Worm (Caenorhabditis elegans) whole organism, L3 larva: ENCODE measurements around the gene cutl-4.

Source experiments
- R02D3.7 ChIP-seq: fragments of 150-350 bp; optimal IDR thresholded peaks from 2 replicates; lab custom pipeline; 2014; ENCODE audit warnings: missing biosample characterization, missing genetic modification characterization
- ZK546.5 ChIP-seq: sonication (generic microtip); optimal IDR thresholded peaks from 2 replicates; lab custom pipeline; 2017; ENCODE audit warnings: missing biosample characterization, missing genetic modification characterization
- aly-2 ChIP-seq: fragments of 150-350 bp; optimal IDR thresholded peaks from 2 replicates; lab custom pipeline; 2014; ENCODE audit warnings: missing biosample characterization, missing genetic modification characterization
- ceh-16 ChIP-seq: sonication (generic microtip); optimal IDR thresholded peaks from 2 replicates; lab custom pipeline; 2017; ENCODE audit warnings: missing biosample characterization, missing genetic modification characterization
- ceh-28 ChIP-seq: fragments of 150-350 bp; optimal IDR thresholded peaks from 2 replicates; lab custom pipeline; 2014; ENCODE audit warnings: missing biosample characterization, missing genetic modification reagents, missing genetic modification characterization
- ceh-82 ChIP-seq: fragments of 150-350 bp; optimal IDR thresholded peaks from 2 replicates; lab custom pipeline; 2014; ENCODE audit warnings: missing biosample characterization, missing genetic modification characterization
- ceh-9 ChIP-seq: sonication (generic microtip); optimal IDR thresholded peaks from 2 replicates; lab custom pipeline; 2018; ENCODE audit warnings: missing biosample characterization, missing genetic modification characterization
- daf-12 ChIP-seq: fragments of 150-350 bp; optimal IDR thresholded peaks from 2 replicates; lab custom pipeline; 2014; ENCODE audit warnings: missing biosample characterization, missing genetic modification reagents, missing genetic modification characterization
- egl-27 ChIP-seq: sonication (generic microtip); optimal IDR thresholded peaks from 4 replicates; lab custom pipeline; 2017; ENCODE audit warnings: missing biosample characterization, missing genetic modification reagents, missing genetic modification characterization
- egl-5 ChIP-seq: fragments of 150-350 bp; optimal IDR thresholded peaks from 2 replicates; lab custom pipeline; 2017; ENCODE audit warnings: missing biosample characterization, missing genetic modification reagents, missing genetic modification characterization, inconsistent platforms
- elt-1 ChIP-seq: fragments of 150-350 bp; optimal IDR thresholded peaks from 2 replicates; lab custom pipeline; 2014; ENCODE audit warnings: missing biosample characterization, missing genetic modification characterization
- elt-2 ChIP-seq: sonication (generic microtip); optimal IDR thresholded peaks from 2 replicates; lab custom pipeline; 2016; ENCODE audit warnings: missing genetic modification reagents, mild to moderate bottlenecking, missing genetic modification characterization, missing compliant biosample characterization
- elt-3 ChIP-seq, 3 experiments: fragments of 150-350 bp in 1 of 3; sonication (generic microtip) in 2 of 3; optimal IDR thresholded peaks; 2 replicates in 2 of 3; 4 replicates in 1 of 3; lab custom pipeline; 2014 to 2017; ENCODE audit warnings: missing biosample characterization in 3 of 3, missing genetic modification characterization in 3 of 3
- fkh-10 ChIP-seq: sonication (generic microtip); optimal IDR thresholded peaks from 2 replicates; lab custom pipeline; 2017; ENCODE audit warnings: missing biosample characterization, missing genetic modification reagents, missing genetic modification characterization
- fkh-2 ChIP-seq: fragments of 150-350 bp; optimal IDR thresholded peaks from 2 replicates; lab custom pipeline; 2014; ENCODE audit warnings: missing biosample characterization, missing genetic modification reagents, missing genetic modification characterization
- fos-1 ChIP-seq: fragments of 150-350 bp; optimal IDR thresholded peaks from 2 replicates; lab custom pipeline; 2014; ENCODE audit warnings: missing biosample characterization, missing genetic modification characterization
- hmg-11 ChIP-seq: sonication (generic microtip); optimal IDR thresholded peaks from 2 replicates; lab custom pipeline; 2016; ENCODE audit warnings: missing genetic modification characterization, missing compliant biosample characterization
- lin-15B ChIP-seq: fragments of 150-350 bp; optimal IDR thresholded peaks from 2 replicates; lab custom pipeline; 2014; ENCODE audit warnings: missing biosample characterization, missing genetic modification characterization
- lin-39 ChIP-seq: fragments of 150-350 bp; optimal IDR thresholded peaks from 2 replicates; lab custom pipeline; 2018; ENCODE audit warnings: missing biosample characterization, missing genetic modification reagents, missing genetic modification characterization
- mml-1 ChIP-seq: fragments of 150-350 bp; sonication (generic microtip); optimal IDR thresholded peaks from 3 replicates; lab custom pipeline; 2014; ENCODE audit warnings: missing biosample characterization, missing genetic modification characterization
- nfya-1 ChIP-seq: sonication (generic microtip); optimal IDR thresholded peaks from 2 replicates; lab custom pipeline; 2017; ENCODE audit warnings: missing genetic modification characterization, mild to moderate bottlenecking, missing compliant biosample characterization, antibody characterized with exemption, moderate library complexity; ENCODE audit not compliant: insufficient read depth
- nhr-11 ChIP-seq: fragments of 150-350 bp; optimal IDR thresholded peaks from 2 replicates; lab custom pipeline; 2014; ENCODE audit warnings: missing biosample characterization, missing genetic modification characterization
- nhr-12 ChIP-seq: fragments of 150-350 bp; optimal IDR thresholded peaks from 2 replicates; lab custom pipeline; 2014; ENCODE audit warnings: missing biosample characterization, missing genetic modification characterization
- nhr-23 ChIP-seq: fragments of 150-350 bp; optimal IDR thresholded peaks from 2 replicates; lab custom pipeline; 2014; ENCODE audit warnings: missing biosample characterization, missing genetic modification reagents, missing genetic modification characterization
- nhr-237 ChIP-seq: fragments of 150-350 bp; optimal IDR thresholded peaks from 2 replicates; lab custom pipeline; 2014; ENCODE audit warnings: missing biosample characterization, missing genetic modification characterization
- nhr-25 ChIP-seq: sonication (generic microtip); optimal IDR thresholded peaks from 2 replicates; lab custom pipeline; 2017; ENCODE audit warnings: missing biosample characterization, missing genetic modification characterization
- nhr-76 ChIP-seq: fragments of 150-350 bp; sonication (generic microtip); optimal IDR thresholded peaks from 5 replicates; lab custom pipeline; 2014; ENCODE audit warnings: missing biosample characterization, missing genetic modification characterization
- nhr-77 ChIP-seq: fragments of 150-350 bp; optimal IDR thresholded peaks from 2 replicates; lab custom pipeline; 2014; ENCODE audit warnings: missing biosample characterization, missing genetic modification characterization
- pha-4 ChIP-seq: fragments of 150-350 bp; optimal IDR thresholded peaks from 2 replicates; lab custom pipeline; 2014; ENCODE audit warnings: missing biosample characterization, missing genetic modification reagents, missing genetic modification characterization
- sea-2 ChIP-seq: fragments of 150-350 bp; sonication (generic microtip); optimal IDR thresholded peaks from 4 replicates; lab custom pipeline; 2014; ENCODE audit warnings: missing biosample characterization, missing genetic modification reagents, missing genetic modification characterization
- snpc-4 ChIP-seq: fragments of 150-350 bp; optimal IDR thresholded peaks from 2 replicates; lab custom pipeline; 2014; ENCODE audit warnings: missing biosample characterization, missing genetic modification characterization
- tbx-2 ChIP-seq: sonication (generic microtip); optimal IDR thresholded peaks from 2 replicates; lab custom pipeline; 2016; ENCODE audit warnings: mild to moderate bottlenecking, missing genetic modification characterization, missing compliant biosample characterization
- unc-39 ChIP-seq: sonication (generic microtip); optimal IDR thresholded peaks from 4 replicates; lab custom pipeline; 2017; ENCODE audit warnings: missing biosample characterization, missing genetic modification characterization
- zag-1 ChIP-seq: fragments of 150-350 bp; optimal IDR thresholded peaks from 2 replicates; lab custom pipeline; 2014; ENCODE audit warnings: missing biosample characterization, missing genetic modification characterization
- ztf-11 ChIP-seq: fragments of 150-350 bp; optimal IDR thresholded peaks from 2 replicates; lab custom pipeline; 2014; ENCODE audit warnings: missing biosample characterization, missing genetic modification characterization

Gene cutl-4

DNA sequence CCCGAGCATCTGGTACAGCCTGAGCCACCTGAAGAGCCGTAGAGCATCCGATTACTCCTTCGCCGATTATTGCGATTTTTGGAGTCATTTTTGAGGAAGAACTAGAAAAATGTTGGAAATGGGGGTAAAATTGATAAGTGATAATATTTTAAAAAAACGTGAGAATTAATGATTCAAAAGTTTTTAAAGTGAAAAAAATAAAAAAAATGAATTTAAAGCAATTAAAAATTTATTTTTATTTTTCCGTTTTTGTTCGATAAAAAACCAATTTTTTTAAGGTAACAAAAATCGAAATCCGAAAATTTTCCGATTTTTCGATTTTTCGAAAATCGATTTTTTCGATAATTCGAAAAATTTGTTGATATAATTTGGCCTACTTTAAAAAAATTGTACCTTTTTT lies 37.4 kb upstream of the cutl-4 start, which contains the start of gene ddo-1:
Gene ddo-1 (minus strand): TSS at position 101 of the 400 bp plus-strand sequence.
- TF ChIP-seq lin-15B (tag; lab: Kevin White, UChicago): no peak
- no peak for TF ChIP-seq nhr-77 (tag; lab: Kevin White, UChicago)
- TF ChIP-seq ceh-82: no peak
- no peak for TF ChIP-seq nhr-23 (tag; lab: Kevin White, UChicago)
- no peak for TF ChIP-seq snpc-4
- TF ChIP-seq, all 47 proteins: peak for 0

ce11 chrV:17773108-17773507 lies 33.4 kb upstream of the cutl-4 start, which contains the start of gene sre-21:
Gene sre-21 (minus strand): TSS chrV:17773208.
- TF ChIP-seq snpc-4 (no peak), ztf-11 (tag; lab: Kevin White, UChicago) (no peak), aly-2 (tag; lab: Kevin White, UChicago) (no peak), daf-12 (tag; lab: Kevin White, UChicago) (no peak), egl-27 (tag; lab: Kevin White, UChicago) (no peak), fkh-10 (GFP tag; lab: Kevin White, UChicago) (no peak), mml-1 (tag; lab: Kevin White, UChicago) (no peak), pha-4 (tag; lab: Kevin White, UChicago) (no peak), ceh-16 (tag; lab: Kevin White, UChicago) (no peak), nhr-23 (tag; lab: Kevin White, UChicago) (no peak), fos-1 (tag; lab: Kevin White, UChicago) (no peak), nhr-77 (tag; lab: Kevin White, UChicago) (no peak), elt-1 (tag; lab: Kevin White, UChicago) (no peak)

DNA sequence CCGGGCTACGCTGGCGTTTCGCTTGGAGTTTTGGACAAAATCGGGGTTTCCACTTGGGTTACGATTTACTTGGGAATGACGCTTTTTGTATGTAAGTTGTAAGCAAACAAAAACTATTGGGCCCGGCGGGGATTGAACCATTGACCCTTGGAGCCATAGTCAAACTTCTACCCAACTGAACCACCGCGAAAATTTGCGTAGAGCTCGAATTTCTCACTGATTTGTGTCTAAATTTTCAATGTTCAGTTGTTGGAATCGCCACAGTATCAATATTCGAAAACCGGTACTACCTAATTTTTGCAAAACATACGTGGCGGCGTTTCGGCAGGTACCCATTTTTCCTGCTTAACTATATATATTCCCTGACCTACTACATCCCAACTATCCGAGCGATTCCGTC lies 28.1 kb upstream of the cutl-4 start:
- TF ChIP-seq hmg-11 (tag; lab: Kevin White, UChicago) (no peak), egl-5 (tag; lab: Kevin White, UChicago) (no peak), elt-1 (tag; lab: Kevin White, UChicago) (no peak), elt-3 (tag; optimal IDR thresholded peaks at IDR 0.05; lab: Kevin White, UChicago) (no peak), zag-1 (tag; lab: Kevin White, UChicago) (no peak), elt-2 (no peak), nfya-1 (no peak), fkh-2 (tag; lab: Kevin White, UChicago) (no peak), ceh-28 (no peak), aly-2 (tag; lab: Kevin White, UChicago) (no peak), nhr-25 (no peak), nhr-76 (tag; lab: Kevin White, UChicago) (no peak), nhr-11 (tag; lab: Kevin White, UChicago) (no peak), ZK546.5 (tag; lab: Kevin White, UChicago) (no peak), unc-39 (tag; lab: Kevin White, UChicago) (no peak)

DNA sequence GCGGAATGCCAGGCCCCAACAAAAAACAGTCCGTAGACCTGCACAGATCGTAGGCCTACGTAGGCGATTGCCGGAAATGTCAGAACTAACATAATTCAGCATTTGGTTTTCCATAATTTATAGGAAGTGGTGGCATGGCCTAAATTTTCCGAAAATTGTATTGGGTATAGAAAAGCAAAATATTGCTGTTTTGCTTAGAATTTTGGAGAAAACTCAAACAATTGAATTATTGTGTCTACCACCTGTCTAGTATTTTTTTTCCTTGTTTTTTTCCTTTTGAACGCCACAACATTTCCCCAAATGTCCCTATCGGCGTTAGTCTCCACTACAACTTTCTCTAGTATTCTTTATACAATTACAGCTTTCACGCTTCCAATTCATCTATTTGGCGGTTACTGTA lies 27.5 kb upstream of the cutl-4 start, which contains the start of gene srh-284:
Gene srh-284 (plus strand): TSS at position 301 of the 400 bp plus-strand sequence.
- no peak for TF ChIP-seq R02D3.7 (tag; lab: Kevin White, UChicago)
- TF ChIP-seq ztf-11 (tag; lab: Kevin White, UChicago): no peak
- TF ChIP-seq lin-39 (tag; lab: Kevin White, UChicago): no peak
- no peak for TF ChIP-seq nhr-12 (tag; lab: Kevin White, UChicago)
- no peak for TF ChIP-seq unc-39 (tag; lab: Kevin White, UChicago)
- no peak for TF ChIP-seq hmg-11 (tag; lab: Kevin White, UChicago)
- no peak for TF ChIP-seq tbx-2
- no peak for TF ChIP-seq ceh-9
- no peak for TF ChIP-seq snpc-4
- TF ChIP-seq fkh-10 (GFP tag; lab: Kevin White, UChicago): no peak
- no peak for TF ChIP-seq nhr-237 (tag; lab: Kevin White, UChicago)
- TF ChIP-seq nhr-11 (tag; lab: Kevin White, UChicago): no peak
- TF ChIP-seq sea-2 (GFP tag; lab: Kevin White, UChicago): no peak
- TF ChIP-seq egl-27 (tag; lab: Kevin White, UChicago): no peak
- no peak for TF ChIP-seq elt-3 (tag; optimal IDR thresholded peaks at IDR 0.05; lab: Kevin White, UChicago)
- TF ChIP-seq nhr-23 (tag; lab: Kevin White, UChicago): no peak
